Fruit fly (Drosophila melanogaster) whole organism, embryonic: Measurements from ENCODE around the gene corto.

Experiments used
- CG12071 ChIP-seq: fragments of 200-800 bp; sonication (Bioruptor generic); optimal IDR thresholded peaks from 3 replicates; lab custom pipeline; 2018; ENCODE audit warnings: missing biosample characterization, mild to moderate bottlenecking, missing genetic modification characterization
- CG16863 ChIP-seq: fragments of 200-800 bp; sonication (Bioruptor generic); optimal IDR thresholded peaks from 3 replicates; lab custom pipeline; 2016; ENCODE audit warnings: missing biosample characterization, missing genetic modification characterization
- CG2199 ChIP-seq: fragments of 200-800 bp; sonication (Bioruptor generic); IDR thresholded peaks from 3 replicates; pipeline ENCODE4 v1.3.6; 2022; ENCODE audit warnings: missing biosample characterization, missing genetic modification characterization
- CG2678 ChIP-seq: fragments of 200-800 bp; sonication (Bioruptor generic); optimal IDR thresholded peaks from 3 replicates; lab custom pipeline; 2019; ENCODE audit warnings: missing biosample characterization, mild to moderate bottlenecking, missing genetic modification characterization, moderate library complexity
- CG32772 ChIP-seq: fragments of 200-800 bp; sonication (Bioruptor generic); IDR thresholded peaks from 2 replicates; pipeline ENCODE4 v1.3.6; 2022; ENCODE audit warnings: missing biosample characterization, missing genetic modification characterization
- CG33557 ChIP-seq: fragments of 200-800 bp; sonication (Bioruptor generic); optimal IDR thresholded peaks from 2 replicates; lab custom pipeline; 2019; ENCODE audit warnings: missing biosample characterization, mild to moderate bottlenecking, missing genetic modification characterization, moderate library complexity
- CG3838 ChIP-seq: fragments of 200-800 bp; sonication (Bioruptor generic); optimal IDR thresholded peaks from 3 replicates; lab custom pipeline; 2016; ENCODE audit warnings: missing biosample characterization, missing genetic modification characterization
- CG4328 ChIP-seq: fragments of 200-800 bp; sonication (Bioruptor generic); optimal IDR thresholded peaks from 3 replicates; lab custom pipeline; 2017; ENCODE audit warnings: missing biosample characterization, missing genetic modification reagents, missing genetic modification characterization
- CG4360 ChIP-seq: fragments of 200-800 bp; sonication (Bioruptor generic); IDR thresholded peaks from 2 replicates; pipeline ENCODE4 v1.3.6; 2022; ENCODE audit warnings: missing biosample characterization, missing genetic modification characterization
- CG6254 ChIP-seq: fragments of 200-800 bp; sonication (Bioruptor generic); optimal IDR thresholded peaks from 3 replicates; lab custom pipeline; 2017; ENCODE audit warnings: mild to moderate bottlenecking, missing biosample characterization, missing genetic modification reagents, missing genetic modification characterization
- CG6683 ChIP-seq: fragments of 200-800 bp; sonication (Bioruptor generic); optimal IDR thresholded peaks from 2 replicates; lab custom pipeline; 2017; ENCODE audit warnings: missing biosample characterization, mild to moderate bottlenecking, missing genetic modification characterization, missing genetic modification reagents
- CG8290 ChIP-seq, 3 experiments: fragments of 200-800 bp; sonication (Bioruptor generic); optimal IDR thresholded peaks; 2 replicates each; lab custom pipeline; 2016 to 2019; ENCODE audit warnings: missing biosample characterization in 3 of 3, missing genetic modification characterization in 3 of 3, mild to moderate bottlenecking in 2 of 3, moderate library complexity in 1 of 3
- CG9817 ChIP-seq: fragments of 200-800 bp; sonication (Bioruptor generic); optimal IDR thresholded peaks from 2 replicates; lab custom pipeline; 2018; ENCODE audit warnings: missing biosample characterization, mild to moderate bottlenecking, missing genetic modification characterization, moderate library complexity
- CkIIα-i1 ChIP-seq: fragments of 200-800 bp; sonication (Bioruptor generic); IDR thresholded peaks from 2 replicates; pipeline ENCODE4 v1.3.6; 2022; ENCODE audit warnings: missing biosample characterization, missing genetic modification characterization
- D19B ChIP-seq: fragments of 200-800 bp; sonication (Bioruptor generic); optimal IDR thresholded peaks from 2 replicates; lab custom pipeline; 2017; ENCODE audit warnings: missing biosample characterization, mild to moderate bottlenecking, missing genetic modification characterization
- Dad ChIP-seq: fragments of 200-800 bp; sonication (Bioruptor generic); optimal IDR thresholded peaks from 3 replicates; lab custom pipeline; 2016; ENCODE audit warnings: missing biosample characterization, missing genetic modification characterization
- Dll ChIP-seq: fragments of 200-800 bp; sonication (Bioruptor generic); IDR thresholded peaks from 4 replicates; pipeline ENCODE4 v1.3.6; 2022; ENCODE audit warnings: missing biosample characterization, missing genetic modification characterization; ENCODE audit not compliant: partially characterized antibody
- Dref ChIP-seq: fragments of 200-800 bp; sonication (Bioruptor generic); IDR thresholded peaks from 2 replicates; pipeline ENCODE4 v1.3.6; 2022; ENCODE audit warnings: missing biosample characterization, missing genetic modification characterization
- Ets65A ChIP-seq: fragments of 200-800 bp; sonication (Bioruptor generic); peaks from one replicate; lab custom pipeline; 2016; ENCODE audit warnings: missing biosample characterization, missing genetic modification characterization
- Gug ChIP-seq: fragments of 200-800 bp; sonication (Bioruptor generic); IDR thresholded peaks from 4 replicates; pipeline ENCODE4 v1.3.6; 2022; ENCODE audit warnings: missing biosample characterization, missing genetic modification characterization
- H2.0 ChIP-seq: fragments of 200-800 bp; sonication (Bioruptor generic); IDR thresholded peaks from 2 replicates; pipeline ENCODE4 v1.3.6; 2022; ENCODE audit warnings: missing biosample characterization, missing genetic modification characterization
- Hr78 ChIP-seq, 2 experiments: fragments of 200-800 bp in 1 of 2; fragments of >200 bp in 1 of 2; sonication (Bioruptor generic) in 1 of 2; optimal IDR thresholded peaks; 2 replicates each; lab custom pipeline; 2017 to 2019; ENCODE audit warnings: missing biosample characterization in 2 of 2, missing genetic modification characterization in 2 of 2, mild to moderate bottlenecking in 1 of 2, moderate library complexity in 1 of 2
- Med ChIP-seq: fragments of 200-800 bp; sonication (Bioruptor generic); peaks from one replicate; lab custom pipeline; 2016; ENCODE audit warnings: missing biosample characterization, missing genetic modification characterization, mild to moderate bottlenecking, inconsistent platforms, moderate library complexity
- Sox100B ChIP-seq: fragments of 200-800 bp; sonication (Bioruptor generic); optimal IDR thresholded peaks from 3 replicates; lab custom pipeline; 2018; ENCODE audit warnings: missing biosample characterization, mild to moderate bottlenecking, missing genetic modification characterization
- Xrp1 ChIP-seq: fragments of 200-800 bp; sonication (Bioruptor generic); IDR thresholded peaks from 2 replicates; pipeline ENCODE4 v1.3.6; 2022; ENCODE audit warnings: missing biosample characterization, missing genetic modification characterization
- abd-A ChIP-seq: fragments of 200-800 bp; sonication (Bioruptor generic); optimal IDR thresholded peaks from 3 replicates; lab custom pipeline; 2019; ENCODE audit warnings: missing biosample characterization, mild to moderate bottlenecking, missing genetic modification characterization, moderate library complexity
- ash1 ChIP-seq: fragments of 200-800 bp; sonication (Bioruptor generic); optimal IDR thresholded peaks from 2 replicates; lab custom pipeline; 2018; ENCODE audit warnings: missing biosample characterization, mild to moderate bottlenecking, missing genetic modification characterization
- br ChIP-seq: fragments of >200 bp; optimal IDR thresholded peaks from 2 replicates; lab custom pipeline; 2017
- cad ChIP-seq: fragments of >200 bp; optimal IDR thresholded peaks from 2 replicates; lab custom pipeline; 2017; ENCODE audit warnings: missing biosample characterization, missing genetic modification characterization
- cg ChIP-seq: fragments of 200-800 bp; sonication (Bioruptor generic); optimal IDR thresholded peaks from 3 replicates; lab custom pipeline; 2019; ENCODE audit warnings: missing biosample characterization, mild to moderate bottlenecking, missing genetic modification characterization, moderate library complexity
- chinmo ChIP-seq: fragments of 200-800 bp; sonication (Bioruptor generic); IDR thresholded peaks from 4 replicates; pipeline ENCODE4 v1.3.6; 2022; ENCODE audit warnings: missing biosample characterization, missing genetic modification characterization; ENCODE audit not compliant: partially characterized antibody
- ci ChIP-seq: fragments of 200-800 bp; sonication (Bioruptor generic); IDR thresholded peaks from 3 replicates; pipeline ENCODE4 v1.3.6; 2022; ENCODE audit warnings: missing biosample characterization, missing genetic modification characterization
- disco-r ChIP-seq: fragments of 200-800 bp; sonication (Bioruptor generic); optimal IDR thresholded peaks from 2 replicates; lab custom pipeline; 2016; ENCODE audit warnings: missing biosample characterization, missing genetic modification characterization
- gce ChIP-seq: fragments of 200-800 bp; sonication (Bioruptor generic); IDR thresholded peaks from 3 replicates; pipeline ENCODE4 v1.3.6; 2022; ENCODE audit warnings: missing biosample characterization, missing genetic modification characterization
- nom ChIP-seq: fragments of 200-800 bp; sonication (Bioruptor generic); optimal IDR thresholded peaks from 2 replicates; lab custom pipeline; 2017; ENCODE audit warnings: missing biosample characterization, missing genetic modification characterization, mild to moderate bottlenecking, moderate library complexity, missing genetic modification reagents
- otp ChIP-seq: fragments of 200-800 bp; sonication (Bioruptor generic); IDR thresholded peaks from 3 replicates; pipeline ENCODE4, ENCODE4 v1.3.6; 2022; ENCODE audit warnings: missing biosample characterization, missing genetic modification characterization
- pzg ChIP-seq: fragments of 200-800 bp; sonication (Bioruptor generic); optimal IDR thresholded peaks from 3 replicates; lab custom pipeline; 2018; ENCODE audit warnings: missing biosample characterization, mild to moderate bottlenecking, missing genetic modification characterization, moderate library complexity
- run ChIP-seq: fragments of 200-800 bp; sonication (Bioruptor generic); optimal IDR thresholded peaks from 3 replicates; lab custom pipeline; 2018; ENCODE audit warnings: missing biosample characterization, mild to moderate bottlenecking, missing genetic modification characterization
- sd ChIP-seq: fragments of 200-800 bp; sonication (Bioruptor generic); optimal IDR thresholded peaks from 3 replicates; lab custom pipeline; 2018; ENCODE audit warnings: missing biosample characterization, mild to moderate bottlenecking, missing genetic modification characterization, moderate library complexity
- sens ChIP-seq: fragments of 200-800 bp; sonication (Bioruptor generic); peaks from one replicate; lab custom pipeline; 2016; ENCODE audit warnings: missing biosample characterization, missing genetic modification characterization
- so ChIP-seq: fragments of 200-800 bp; sonication (Bioruptor generic); IDR thresholded peaks from 3 replicates; pipeline ENCODE4 v1.3.6; 2022; ENCODE audit warnings: missing biosample characterization, missing genetic modification characterization
- sqz ChIP-seq: fragments of 200-800 bp; sonication (Bioruptor generic); optimal IDR thresholded peaks from 3 replicates; lab custom pipeline; 2018; ENCODE audit warnings: missing biosample characterization, mild to moderate bottlenecking, missing genetic modification characterization
- sr ChIP-seq: fragments of 200-800 bp; sonication (Bioruptor generic); IDR thresholded peaks from 3 replicates; pipeline ENCODE4 v1.3.6; 2022; ENCODE audit warnings: missing biosample characterization, missing genetic modification characterization
- twi ChIP-seq: fragments of 200-800 bp; optimal IDR thresholded peaks from 2 replicates; lab custom pipeline; 2019; ENCODE audit warnings: missing biosample characterization, mild to moderate bottlenecking, missing genetic modification characterization, moderate library complexity
- unpg ChIP-seq: fragments of 200-800 bp; sonication (Bioruptor generic); optimal IDR thresholded peaks from 3 replicates; lab custom pipeline; 2018; ENCODE audit warnings: missing biosample characterization, mild to moderate bottlenecking, missing genetic modification characterization, moderate library complexity
- vvl ChIP-seq: fragments of 200-800 bp; sonication (Bioruptor generic); IDR thresholded peaks from 2 replicates; pipeline ENCODE4 v1.3.6; 2022; ENCODE audit warnings: missing biosample characterization, missing genetic modification characterization
- wek ChIP-seq: fragments of 200-800 bp; sonication (Bioruptor generic); optimal IDR thresholded peaks from 3 replicates; lab custom pipeline; 2018; ENCODE audit warnings: missing biosample characterization, mild to moderate bottlenecking, missing genetic modification characterization, moderate library complexity
- zfh1 ChIP-seq: fragments of 200-800 bp; sonication (Bioruptor generic); IDR thresholded peaks from 3 replicates; pipeline ENCODE4 v1.3.6; 2022; ENCODE audit warnings: missing biosample characterization, missing genetic modification characterization

Gene corto

dm6 chr3R:5076835-5077710 lies 9.8 kb downstream of the corto start:
- TF ChIP-seq zfh1 (no peak), sqz (GFP tag; lab: Kevin White, UChicago) (peak; percentile 88), CG9817 (peak; percentile 4), CG4360 (GFP tag; lab: Robert Waterston, UW) (peak; percentile 72), CG12071 (GFP tag; lab: Kevin White, UChicago) (peak; percentile 32), unpg (GFP tag; lab: Kevin White, UChicago) (no peak), Sox100B (GFP tag; lab: Kevin White, UChicago) (peak; percentile 7), wek (peak; percentile 16), disco-r (GFP tag; lab: Kevin White, UChicago) (no peak), CG2199 (GFP tag; lab: Robert Waterston, UW) (peak; percentile 65; the same call in 2 of the 3 replicates), H2.0 (0 out of 2 replicates have a peak, but pooled peaks have one; percentile 30), cad (peak; percentile 63), sens (GFP tag; lab: Kevin White, UChicago) (peak; percentile 72), Hr78 (GFP tag; optimal IDR thresholded peaks at IDR 0.05; lab: Kevin White, UChicago) (peak in 1 of 2 experiments; percentile 78), Dref (GFP tag; lab: Robert Waterston, UW) (no peak), sd (peak; percentile 98), otp (GFP tag; lab: Robert Waterston, UW) (0 out of 3 replicates have a peak, but pooled peaks have one; percentile 41), Med (GFP tag; lab: Kevin White, UChicago) (peak; percentile 39), sr (peak; percentile 84), Xrp1 (0 out of 2 replicates have a peak, but pooled peaks have one; percentile 20), D19B (GFP tag; lab: Kevin White, UChicago) (no peak), CG4328 (GFP tag; lab: Kevin White, UChicago) (peak; percentile 10), CG32772 (0 out of 2 replicates have a peak, but pooled peaks have one; percentile 44), Dll (GFP tag; lab: Robert Waterston, UW) (no peak), CG6683 (GFP tag; lab: Kevin White, UChicago) (no peak), br (lab: Kevin White, UChicago) (no peak), CkIIα-i1 (GFP tag; lab: Robert Waterston, UW) (0 out of 2 replicates have a peak, but pooled peaks have one; percentile 5), Dad (GFP tag; lab: Kevin White, UChicago) (peak; percentile 2), vvl (GFP tag; lab: Robert Waterston, UW) (peak; percentile 8; the same call in 1 of the 2 replicates), CG33557 (GFP tag; lab: Kevin White, UChicago) (no peak), twi (tag; lab: Kevin White, UChicago) (peak; percentile 70), ash1 (peak; percentile 32), CG6254 (GFP tag; lab: Kevin White, UChicago) (peak; percentile 22), CG8290 (GFP tag; optimal IDR thresholded peaks at IDR 0.05; lab: Kevin White, UChicago) (no peak), CG8290 (tag; optimal IDR thresholded peaks at IDR 0.05; lab: Kevin White, UChicago) (peak in 1 of 2 experiments; percentile 36), pzg (GFP tag; lab: Kevin White, UChicago) (no peak), chinmo (peak; percentile 53; the same call in 1 of the 4 replicates), CG2678 (tag; lab: Kevin White, UChicago) (no peak), CG3838 (peak; percentile 8), gce (GFP tag; lab: Robert Waterston, UW) (0 out of 3 replicates have a peak, but pooled peaks have one; percentile 43), nom (no peak), abd-A (tag; lab: Kevin White, UChicago) (peak; percentile 83), Gug (GFP tag; lab: Robert Waterston, UW) (no peak), ci (GFP tag; lab: Robert Waterston, UW) (peak; percentile 63), so (GFP tag; lab: Robert Waterston, UW) (peak; percentile 69), cg (GFP tag; lab: Kevin White, UChicago) (peak; percentile 86), run (tag; lab: Kevin White, UChicago) (no peak), CG16863 (GFP tag; lab: Kevin White, UChicago) (no peak), Ets65A (GFP tag; lab: Kevin White, UChicago) (no peak)
